Worm (Caenorhabditis elegans) whole organism, L3 larva: ENCODE measurements around the gene C08E3.14.

ENCODE experiments used
- elt-1 ChIP-seq: fragments of 150-350 bp; optimal IDR thresholded peaks from 2 replicates; lab custom pipeline; 2014; ENCODE audit warnings: missing biosample characterization, missing genetic modification characterization
- elt-2 ChIP-seq: sonication (generic microtip); optimal IDR thresholded peaks from 2 replicates; lab custom pipeline; 2016; ENCODE audit warnings: missing genetic modification reagents, mild to moderate bottlenecking, missing genetic modification characterization, missing compliant biosample characterization
- jun-1 ChIP-seq: fragments of 150-350 bp; optimal IDR thresholded peaks from 2 replicates; lab custom pipeline; 2014; ENCODE audit warnings: missing biosample characterization, missing genetic modification reagents, missing genetic modification characterization
- mdl-1 ChIP-seq: fragments of 150-350 bp; optimal IDR thresholded peaks from 2 replicates; lab custom pipeline; 2014; ENCODE audit warnings: missing biosample characterization, missing genetic modification characterization
- nfya-1 ChIP-seq: sonication (generic microtip); optimal IDR thresholded peaks from 2 replicates; lab custom pipeline; 2017; ENCODE audit warnings: missing genetic modification characterization, mild to moderate bottlenecking, missing compliant biosample characterization, antibody characterized with exemption, moderate library complexity; ENCODE audit not compliant: insufficient read depth
- nhr-12 ChIP-seq: fragments of 150-350 bp; optimal IDR thresholded peaks from 2 replicates; lab custom pipeline; 2014; ENCODE audit warnings: missing biosample characterization, missing genetic modification characterization
- nhr-77 ChIP-seq: fragments of 150-350 bp; optimal IDR thresholded peaks from 2 replicates; lab custom pipeline; 2014; ENCODE audit warnings: missing biosample characterization, missing genetic modification characterization
- snpc-4 ChIP-seq: fragments of 150-350 bp; optimal IDR thresholded peaks from 2 replicates; lab custom pipeline; 2014; ENCODE audit warnings: missing biosample characterization, missing genetic modification characterization

DNA sequence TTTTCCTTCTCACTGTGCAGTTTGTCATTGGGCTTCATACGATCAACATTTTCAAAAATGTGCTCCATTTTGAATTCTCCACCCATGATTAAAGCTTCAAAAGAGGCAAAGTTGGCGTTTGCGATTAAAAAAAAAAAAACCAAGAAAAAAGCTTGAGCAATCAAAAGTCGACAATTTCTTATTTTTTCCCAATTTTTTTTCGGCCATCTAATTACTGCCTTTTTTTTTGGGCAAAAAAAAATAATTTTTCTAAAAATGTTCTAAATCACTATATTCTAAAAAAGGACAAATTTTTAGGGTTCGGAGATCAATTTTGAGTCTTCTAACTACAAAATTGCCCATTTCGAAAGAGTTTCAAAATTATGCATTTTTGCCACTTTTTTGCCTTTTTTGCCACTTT is 49.7 kb upstream of the C08E3.14 start, which contains the start of gene K05F6.10:
- TF ChIP-seq nhr-12 (tag; lab: Kevin White, UChicago) (no peak), elt-2 (tag; lab: Kevin White, UChicago) (no peak), elt-1 (tag; lab: Kevin White, UChicago) (no peak), mdl-1 (tag; lab: Kevin White, UChicago) (no peak), snpc-4 (tag; lab: Kevin White, UChicago) (no peak), jun-1 (tag; lab: Kevin White, UChicago) (no peak), nfya-1 (tag; lab: Kevin White, UChicago) (no peak), nhr-77 (no peak)
